Worm (Caenorhabditis elegans): Measurements from ENCODE around the gene srd-63.

The srd-63 gene

DNA sequence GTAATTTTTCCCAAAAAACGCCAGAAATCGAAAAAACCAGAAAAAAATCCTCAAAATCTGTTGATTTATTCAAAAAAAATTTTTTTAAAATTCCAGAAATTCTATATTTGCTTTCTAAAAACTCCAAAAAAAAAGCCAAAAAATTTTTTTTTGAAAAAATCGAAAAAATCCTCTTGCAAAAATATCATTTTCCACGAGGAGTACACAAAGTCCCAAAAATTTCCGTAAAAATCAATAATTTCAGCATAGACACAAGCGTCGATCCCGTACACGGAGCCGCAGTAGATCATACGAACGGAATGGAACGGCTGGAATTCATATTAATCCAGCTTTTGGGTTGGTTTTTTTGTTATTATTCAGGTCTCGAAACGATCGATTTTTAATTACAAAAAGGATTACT lies 25.5 kb downstream of the srd-63 start:
- TF ChIP-seq aly-2 (tag; optimal IDR thresholded peaks at IDR 0.05): no peak
- TF ChIP-seq nhr-11 (tag; optimal IDR thresholded peaks at IDR 0.05): no peak
- TF ChIP-seq eor-1 (tag; optimal IDR thresholded peaks at IDR 0.05): no peak
- no peak for TF ChIP-seq nhr-237 (tag; optimal IDR thresholded peaks at IDR 0.05)
- TF ChIP-seq pqm-1 (tag; optimal IDR thresholded peaks at IDR 0.05): no peak
- TF ChIP-seq snpc-4 (tag; optimal IDR thresholded peaks at IDR 0.05): no peak
- no peak for TF ChIP-seq nhr-77 (tag; optimal IDR thresholded peaks at IDR 0.05)
- TF ChIP-seq fkh-2 (tag; optimal IDR thresholded peaks at IDR 0.05): no peak

DNA sequence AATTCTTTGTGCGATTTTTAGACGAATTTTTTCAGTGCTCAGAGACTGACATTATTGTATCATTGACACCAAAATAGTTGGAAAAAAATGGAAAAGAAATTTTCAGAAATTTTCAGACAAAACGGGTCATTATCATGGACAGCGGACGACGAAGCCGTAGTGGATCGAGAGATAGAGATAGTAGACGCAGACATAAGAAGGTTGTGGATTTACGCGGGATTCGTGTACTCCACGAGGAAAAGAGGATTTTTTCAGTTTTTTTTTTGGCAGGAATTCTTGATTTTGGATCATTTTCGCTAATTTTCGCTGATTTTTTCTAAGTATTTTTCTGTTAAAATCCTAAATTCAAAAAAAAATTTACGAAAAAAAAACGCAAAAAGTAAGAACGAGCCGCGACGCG lies 26.1 kb downstream of the srd-63 start, which contains the start of gene W08G11.3:
TSS of gene W08G11.3 (plus strand) at position 107 of the 400 bp plus-strand sequence.
- TF ChIP-seq aly-2 (tag; optimal IDR thresholded peaks at IDR 0.05): peak; percentile 46
- TF ChIP-seq hmg-11 (tag; optimal IDR thresholded peaks at IDR 0.05): peak; percentile 1
- peak; percentile 37 for TF ChIP-seq R02D3.7 (tag; optimal IDR thresholded peaks at IDR 0.05)
- TF ChIP-seq ceh-9 (tag; optimal IDR thresholded peaks at IDR 0.05): no peak

DNA sequence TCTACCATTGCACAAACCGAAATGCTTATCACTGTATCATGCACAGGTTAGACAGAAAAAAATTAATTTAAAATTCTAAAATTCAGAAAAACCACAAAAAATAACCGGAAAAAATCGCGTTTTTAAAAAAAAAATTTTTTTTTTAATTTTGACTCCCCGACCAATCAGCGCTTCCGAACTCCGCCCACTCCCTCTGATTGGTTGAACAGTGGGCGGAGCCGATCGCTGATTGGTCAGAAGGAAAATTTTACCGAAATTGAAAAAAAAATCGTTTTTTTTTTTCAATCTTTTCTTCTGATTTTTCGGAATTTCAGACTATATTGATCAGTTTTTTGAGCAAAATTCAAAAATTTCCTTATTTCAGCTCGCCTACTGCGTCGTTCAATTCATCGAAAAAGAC lies 32.3 kb downstream of the srd-63 start:
- no peak for TF ChIP-seq nhr-25 (tag; optimal IDR thresholded peaks at IDR 0.05)
- no peak for TF ChIP-seq ceh-9 (tag; optimal IDR thresholded peaks at IDR 0.05)
- no peak for TF ChIP-seq mdl-1 (tag; optimal IDR thresholded peaks at IDR 0.05)
- peak; percentile 100 for TF ChIP-seq nfya-1 (tag; optimal IDR thresholded peaks at IDR 0.05; ENCODE audit: insufficient read depth)
- TF ChIP-seq nhr-237 (tag; optimal IDR thresholded peaks at IDR 0.05): no peak

DNA sequence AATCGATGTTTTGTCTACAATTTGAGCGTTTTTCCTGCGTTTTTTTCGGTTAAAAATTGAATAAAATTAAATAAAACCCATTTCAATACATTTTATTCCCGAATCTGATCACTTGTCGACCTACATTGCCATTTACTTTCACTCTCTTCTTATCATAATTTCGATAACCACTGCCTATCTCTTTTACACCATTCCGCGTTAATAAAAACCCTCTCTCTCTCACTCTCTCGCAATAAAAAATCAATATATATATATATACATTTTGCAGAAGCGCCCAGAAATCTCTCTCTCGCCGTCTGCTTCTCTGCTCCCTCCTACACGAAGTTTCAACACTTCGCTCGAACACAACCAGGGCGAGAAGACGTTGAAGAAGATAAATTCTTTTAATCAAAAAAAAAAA lies 36.4 kb downstream of the srd-63 start, which contains the start of gene pptr-1:
TSS of gene pptr-1 (plus strand) at position 269 of the 400 bp plus-strand sequence.
- TF ChIP-seq aly-2 (tag; optimal IDR thresholded peaks at IDR 0.05) (no peak), ceh-82 (tag; optimal IDR thresholded peaks at IDR 0.05) (no peak), elt-1 (tag; optimal IDR thresholded peaks at IDR 0.05) (no peak), egl-5 (tag; optimal IDR thresholded peaks at IDR 0.05) (no peak), nhr-23 (tag; optimal IDR thresholded peaks at IDR 0.05) (peak; percentile 58), pqm-1 (tag; optimal IDR thresholded peaks at IDR 0.05) (peak; percentile 50), elt-3 (tag; optimal IDR thresholded peaks at IDR 0.05) (peak in 1 of 3 experiments; percentile 39), pha-4 (tag; optimal IDR thresholded peaks at IDR 0.05) (peak; percentile 33), elt-2 (tag; optimal IDR thresholded peaks at IDR 0.05) (peak; percentile 71), nfya-1 (tag; optimal IDR thresholded peaks at IDR 0.05; ENCODE audit: insufficient read depth) (peak; percentile 47), hmg-11 (tag; optimal IDR thresholded peaks at IDR 0.05) (no peak), unc-62 (GFP tag; optimal IDR thresholded peaks at IDR 0.05) (no peak), ceh-28 (tag; optimal IDR thresholded peaks at IDR 0.05) (peak; percentile 72)

DNA sequence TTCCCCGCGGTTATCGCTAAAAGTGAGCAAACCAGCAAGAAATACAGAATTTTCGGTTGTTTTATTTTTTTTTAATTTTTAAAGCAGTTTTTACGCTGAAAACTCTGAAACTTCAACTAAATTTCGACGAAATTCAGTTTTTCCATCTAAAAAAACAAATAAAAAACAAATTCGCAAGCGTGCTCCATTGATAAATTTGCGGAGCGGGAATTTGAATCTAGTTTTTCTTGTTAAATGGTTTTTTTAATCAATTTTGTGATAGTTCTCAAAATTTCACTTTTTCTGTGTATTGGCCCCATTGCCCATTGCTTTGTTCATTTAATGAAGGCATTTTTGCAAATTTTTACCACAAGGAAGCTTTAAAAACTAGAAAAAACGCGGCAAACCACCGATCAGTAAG lies 36.8 kb downstream of the srd-63 start:
- TF ChIP-seq nhr-25 (tag; optimal IDR thresholded peaks at IDR 0.05): no peak
- TF ChIP-seq elt-1 (tag; optimal IDR thresholded peaks at IDR 0.05): no peak
- no peak for TF ChIP-seq nhr-23 (tag; optimal IDR thresholded peaks at IDR 0.05)
- TF ChIP-seq egl-27 (tag; optimal IDR thresholded peaks at IDR 0.05): no peak
- no peak for TF ChIP-seq elt-3 (tag; optimal IDR thresholded peaks at IDR 0.05)
- TF ChIP-seq fkh-2 (tag; optimal IDR thresholded peaks at IDR 0.05): no peak
- no peak for TF ChIP-seq nhr-76 (tag; optimal IDR thresholded peaks at IDR 0.05)

DNA sequence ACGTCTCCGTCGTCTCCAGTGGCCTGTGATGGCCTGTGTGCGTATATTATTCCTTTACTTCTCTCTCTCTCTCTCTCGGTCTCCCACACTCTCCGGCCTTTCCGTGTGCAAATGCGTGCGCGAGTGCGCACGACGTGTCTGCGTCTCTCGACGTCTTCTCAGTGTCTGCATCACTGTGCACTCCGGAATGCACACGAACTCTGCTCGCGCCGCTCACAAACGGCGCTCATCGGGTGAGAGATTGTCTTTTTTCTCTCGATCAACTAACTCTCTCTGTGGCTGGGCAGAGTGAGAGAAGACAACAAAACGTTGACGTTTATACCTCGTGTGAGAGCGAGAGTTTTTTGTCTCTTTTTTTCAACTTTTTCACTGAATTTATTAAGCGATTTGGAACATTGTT lies 37.7 kb downstream of the srd-63 start:
- TF ChIP-seq lin-15B (tag; optimal IDR thresholded peaks at IDR 0.05) (peak; percentile 68), nhr-237 (tag; optimal IDR thresholded peaks at IDR 0.05) (no peak), ztf-4 (tag; optimal IDR thresholded peaks at IDR 0.05) (no peak), mdl-1 (tag; optimal IDR thresholded peaks at IDR 0.05) (peak; percentile 58), egl-27 (tag; optimal IDR thresholded peaks at IDR 0.05) (peak; percentile 71), ztf-11 (tag; optimal IDR thresholded peaks at IDR 0.05) (no peak), sea-2 (GFP tag; optimal IDR thresholded peaks at IDR 0.05) (no peak), jun-1 (tag; optimal IDR thresholded peaks at IDR 0.05) (peak; percentile 96), elt-3 (tag; optimal IDR thresholded peaks at IDR 0.05) (no peak), nhr-11 (tag; optimal IDR thresholded peaks at IDR 0.05) (no peak), skn-1 (tag; optimal IDR thresholded peaks at IDR 0.05) (peak; percentile 85), elt-2 (tag; optimal IDR thresholded peaks at IDR 0.05) (peak; percentile 86), nhr-23 (tag; optimal IDR thresholded peaks at IDR 0.05) (peak; percentile 83), fos-1 (tag; optimal IDR thresholded peaks at IDR 0.05) (no peak), ama-1 (optimal IDR thresholded peaks at IDR 0.05) (peak; percentile 34), ceh-16 (tag; optimal IDR thresholded peaks at IDR 0.05) (no peak), hmg-11 (tag; optimal IDR thresholded peaks at IDR 0.05) (peak; percentile 99), snpc-4 (tag; optimal IDR thresholded peaks at IDR 0.05) (peak; percentile 52), fkh-2 (tag; optimal IDR thresholded peaks at IDR 0.05) (no peak), R02D3.7 (tag; optimal IDR thresholded peaks at IDR 0.05) (peak; percentile 72), ceh-28 (tag; optimal IDR thresholded peaks at IDR 0.05) (peak; percentile 84), nhr-77 (tag; optimal IDR thresholded peaks at IDR 0.05) (no peak), nhr-12 (tag; optimal IDR thresholded peaks at IDR 0.05) (no peak), daf-12 (tag; optimal IDR thresholded peaks at IDR 0.05) (no peak), nhr-28 (tag; optimal IDR thresholded peaks at IDR 0.05) (no peak), lsy-12 (tag; optimal IDR thresholded peaks at IDR 0.05) (peak; percentile 84), eor-1 (tag; optimal IDR thresholded peaks at IDR 0.05) (no peak), aly-2 (tag; optimal IDR thresholded peaks at IDR 0.05) (no peak), fkh-10 (GFP tag; optimal IDR thresholded peaks at IDR 0.05) (peak; percentile 87), nfya-1 (tag; optimal IDR thresholded peaks at IDR 0.05; ENCODE audit: insufficient read depth) (peak; percentile 96), nhr-76 (tag; optimal IDR thresholded peaks at IDR 0.05) (no peak), ceh-9 (tag; optimal IDR thresholded peaks at IDR 0.05) (no peak), elt-1 (tag; optimal IDR thresholded peaks at IDR 0.05) (no peak)
